Worm (Caenorhabditis elegans) whole organism, L4/young adult: ENCODE results near the gene szy-4.

Experiments
- W03F9.2 ChIP-seq: fragments of 150-350 bp; optimal IDR thresholded peaks from 2 replicates; lab custom pipeline; 2014; ENCODE audit warnings: missing biosample characterization, missing genetic modification characterization
- dao-5 ChIP-seq: sonication (generic microtip); optimal IDR thresholded peaks from 2 replicates; lab custom pipeline; 2016; ENCODE audit warnings: missing genotype, missing genetic modification characterization, moderate library complexity, missing compliant biosample characterization
- him-1 ChIP-seq: sonication (generic microtip); optimal IDR thresholded peaks from 2 replicates; lab custom pipeline; 2016; ENCODE audit warnings: missing genotype, missing genetic modification reagents, missing genetic modification characterization, missing compliant biosample characterization

DNA sequence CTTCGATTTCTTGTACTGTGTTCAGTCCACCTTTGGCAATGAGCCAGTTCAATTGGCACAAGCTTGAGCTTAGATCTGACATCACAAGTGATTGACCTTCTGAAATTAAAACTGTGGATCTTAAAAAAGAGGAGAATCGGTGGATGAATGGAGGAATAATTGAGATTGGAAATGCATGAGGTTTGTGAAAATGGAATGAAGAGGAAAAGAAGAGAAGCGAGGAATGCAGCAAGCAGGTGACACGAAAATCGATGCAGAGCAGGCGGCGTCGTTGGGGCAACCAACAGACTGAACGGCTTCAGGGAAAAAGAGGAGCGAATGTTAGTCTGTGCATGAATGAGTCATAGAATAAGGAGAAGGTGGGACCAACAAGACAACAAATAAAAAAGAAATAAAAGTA, 7.2 kb upstream of the szy-4 start, which contains the start of gene fkh-8:
- TF ChIP-seq him-1 (tag; lab: Kevin White, UChicago) = no peak
- TF ChIP-seq dao-5 (tag; lab: Kevin White, UChicago) = no peak
- no peak for TF ChIP-seq W03F9.2 (tag; lab: Kevin White, UChicago)
